Fruit fly (Drosophila melanogaster): Measurements from ENCODE around the gene CG15014.

Gene CG15014

DNA sequence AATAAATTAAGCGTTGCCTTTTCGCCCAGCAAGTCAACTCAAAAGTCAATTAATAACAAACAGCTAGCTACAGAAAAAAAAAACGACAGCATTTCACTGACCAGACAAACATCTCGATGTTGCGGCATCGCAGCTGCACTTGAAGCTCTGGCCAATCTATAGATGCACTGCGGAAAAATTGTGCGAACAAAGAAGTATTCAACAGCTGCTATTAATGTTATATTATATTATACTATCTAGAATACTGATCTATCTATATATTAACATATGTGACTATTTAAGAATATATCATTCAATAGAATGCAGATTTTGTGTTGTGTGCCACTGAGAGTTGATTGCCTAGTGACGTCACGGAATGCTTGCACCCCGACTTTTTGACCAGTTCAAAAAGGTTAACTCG lies 26.0 kb upstream of the CG15014 start:
- no peak for TF ChIP-seq noc (tag; optimal IDR thresholded peaks at IDR 0.05)

DNA sequence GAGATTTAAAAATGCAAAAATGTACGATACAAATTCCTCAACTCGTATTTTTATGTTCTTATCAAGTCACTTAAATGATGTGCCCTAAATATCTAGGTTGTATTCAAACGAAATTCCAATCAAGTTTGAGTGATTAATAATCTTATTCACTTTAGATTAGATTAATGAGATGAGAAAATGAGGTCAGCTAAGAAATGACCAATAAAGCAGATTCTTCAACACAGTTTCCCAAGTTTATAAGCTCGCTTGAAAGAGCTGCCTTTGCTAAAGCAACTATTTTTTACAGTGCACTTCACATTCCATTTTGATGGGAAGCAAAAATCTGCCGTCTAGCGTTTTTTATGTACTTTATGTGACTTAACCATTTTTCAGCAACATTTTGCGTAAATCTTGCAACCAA lies 24.3 kb upstream of the CG15014 start:
- TF ChIP-seq noc (tag; optimal IDR thresholded peaks at IDR 0.05), result no peak

DNA sequence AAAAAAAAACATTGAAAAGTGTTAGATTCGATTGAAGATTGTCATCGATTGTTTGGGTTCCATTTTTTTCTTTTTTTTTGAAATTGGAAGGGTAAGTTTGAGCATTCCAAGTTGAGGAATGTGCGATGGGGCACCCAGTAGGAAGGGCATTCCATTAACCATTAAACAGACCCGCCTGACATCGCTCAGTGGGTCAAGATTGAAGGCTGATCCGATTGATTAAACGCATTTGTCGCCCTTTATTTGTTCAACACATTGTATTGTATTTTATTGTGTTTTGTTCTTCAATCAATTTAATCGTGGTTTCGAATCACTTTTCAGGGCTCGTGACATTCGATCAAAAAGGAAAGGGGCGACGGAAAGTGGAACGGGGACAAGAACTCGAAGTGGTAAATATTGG lies 19.0 kb upstream of the CG15014 start:
- no peak for TF ChIP-seq noc (tag; optimal IDR thresholded peaks at IDR 0.05)

DNA sequence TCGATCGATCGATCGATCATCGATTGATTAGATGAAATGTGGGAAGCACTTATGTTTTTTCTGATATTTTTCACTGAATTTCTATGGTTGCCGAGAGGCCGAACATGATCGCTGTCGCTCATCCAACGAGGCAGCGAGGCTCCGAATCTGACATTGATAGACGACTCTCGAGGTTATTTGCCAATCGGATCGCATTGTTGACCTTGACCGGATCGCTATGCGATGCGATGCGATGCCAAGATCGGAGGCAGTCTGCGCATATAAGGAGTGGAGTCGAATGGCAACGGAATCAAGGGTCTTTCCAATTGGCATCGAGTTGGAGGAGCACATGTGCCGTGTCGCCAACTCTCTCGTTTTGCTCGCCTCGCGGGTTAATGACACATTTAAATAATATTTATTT lies 18.2 kb upstream of the CG15014 start:
- no peak for TF ChIP-seq noc (tag; optimal IDR thresholded peaks at IDR 0.05)

DNA sequence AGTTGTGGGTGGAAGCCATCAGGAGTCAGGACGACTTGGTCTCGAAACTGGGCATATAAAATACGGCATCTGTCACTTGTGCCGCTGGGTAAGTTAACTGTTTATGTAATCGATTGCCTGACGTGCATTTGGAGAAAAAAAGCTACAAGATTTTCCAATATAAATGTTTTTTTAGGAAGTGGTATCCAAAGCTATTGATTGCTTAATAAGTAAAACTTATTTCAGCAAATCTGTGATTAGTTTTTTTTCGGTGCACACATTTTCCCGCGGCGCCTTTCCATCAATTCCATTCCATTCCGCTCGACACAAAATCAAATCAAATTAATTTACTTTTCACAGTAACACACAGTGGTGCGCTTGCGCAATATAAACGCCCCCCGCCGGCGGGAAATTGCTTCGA lies 17.5 kb upstream of the CG15014 start:
- TF ChIP-seq noc (tag; optimal IDR thresholded peaks at IDR 0.05), result no peak

DNA sequence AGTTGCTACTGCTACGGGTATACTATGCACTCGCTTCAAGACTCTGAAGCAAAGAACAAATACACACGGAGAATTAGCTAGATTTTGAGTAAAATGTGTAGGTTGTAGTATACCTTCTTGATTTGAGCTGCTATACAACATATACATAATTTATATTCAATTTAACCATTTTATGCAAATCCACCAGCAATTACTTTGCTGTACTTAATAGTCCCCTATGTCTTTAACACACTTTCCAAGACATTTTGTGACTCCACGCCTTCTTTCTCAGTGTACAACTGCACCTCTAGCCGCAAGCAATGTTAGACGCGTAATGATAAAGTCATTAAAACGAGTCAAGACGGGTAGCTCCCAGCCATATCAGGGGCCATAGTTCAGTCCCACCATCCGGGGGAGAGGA lies 14.5 kb upstream of the CG15014 start:
- no peak for TF ChIP-seq noc (tag; optimal IDR thresholded peaks at IDR 0.05)

DNA sequence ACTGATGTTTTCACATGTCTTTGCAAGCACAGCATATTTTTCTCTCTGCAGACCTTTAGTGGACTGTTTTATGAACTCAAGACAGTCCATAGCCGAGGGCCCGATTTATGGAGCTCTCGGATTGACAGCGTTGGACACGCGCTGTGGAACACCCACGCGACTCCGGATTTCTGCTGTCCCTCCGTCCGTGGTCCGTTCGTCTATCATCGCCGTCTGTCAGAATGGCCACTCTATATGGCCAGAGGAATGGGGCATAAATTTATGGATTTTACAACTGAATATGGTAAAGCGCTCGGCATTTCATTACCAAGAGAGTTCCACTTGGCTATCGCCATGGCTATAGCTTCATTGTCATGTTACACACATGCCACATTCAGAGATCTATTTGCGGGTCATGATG lies 6.0 kb upstream of the CG15014 start:
- TF ChIP-seq noc (tag; optimal IDR thresholded peaks at IDR 0.05), result no peak

DNA sequence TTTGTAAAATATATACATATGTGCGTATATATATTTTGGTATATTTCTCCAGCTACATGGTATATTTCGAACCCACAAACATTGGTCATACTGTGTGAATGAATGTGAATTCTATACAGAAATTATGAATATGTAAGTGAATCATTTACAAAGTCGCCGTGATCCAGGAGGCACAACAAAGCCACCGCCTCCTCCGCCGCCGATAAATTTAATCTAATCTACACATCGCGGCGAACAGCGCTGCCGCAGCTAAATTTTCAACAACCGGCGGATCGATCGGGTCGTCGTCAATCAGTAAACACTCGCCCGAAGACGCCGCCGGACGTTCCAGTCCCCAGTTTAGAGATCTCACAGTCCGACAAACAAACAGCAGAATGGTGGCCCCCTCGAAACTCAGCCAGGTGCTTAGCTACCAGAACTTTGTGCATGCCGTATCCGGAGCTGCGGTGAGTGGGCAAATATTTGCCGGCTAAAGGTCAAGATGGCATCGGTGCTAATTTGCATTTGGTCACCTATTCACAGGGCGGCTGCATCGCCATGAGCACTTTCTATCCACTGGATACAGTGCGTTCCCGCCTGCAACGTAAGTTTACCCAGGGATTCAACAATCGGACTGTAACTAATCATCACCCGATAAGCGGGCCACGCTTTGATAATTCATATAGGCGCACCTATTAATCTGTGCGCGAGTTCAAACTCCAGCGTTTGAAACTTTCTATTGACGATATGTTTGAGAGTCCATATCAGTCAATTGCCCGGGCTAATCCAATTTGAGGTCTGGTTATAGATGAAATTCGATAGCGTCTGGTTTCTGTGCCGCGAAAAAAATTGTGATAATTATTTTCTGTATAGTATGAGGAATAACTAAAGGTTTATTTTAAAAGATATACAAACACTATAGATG lies 3.1 kb downstream of the CG15014 start, which contains the start of gene PMP34:
TSS of gene PMP34 (plus strand) at position 79 of the 904 bp plus-strand sequence.
- TF ChIP-seq noc (tag; optimal IDR thresholded peaks at IDR 0.05), result no peak

DNA sequence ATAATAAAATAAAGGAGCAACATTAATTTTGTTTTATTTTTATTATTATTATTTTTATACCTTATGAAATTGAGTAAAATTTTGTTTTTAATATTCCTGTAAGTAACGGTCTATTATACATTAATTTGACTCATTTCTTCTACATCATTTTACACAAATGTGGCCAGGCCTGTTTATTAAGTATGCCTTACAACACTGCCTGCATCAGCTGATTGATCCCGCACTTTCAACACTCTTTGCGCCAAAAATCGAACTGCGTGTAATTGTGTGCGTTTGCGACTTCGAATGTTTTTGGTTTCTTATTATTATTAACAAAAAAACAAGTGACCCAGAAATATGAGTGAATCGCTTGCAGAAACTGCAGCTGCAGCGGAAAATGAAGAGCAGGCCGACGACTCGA lies 8.8 kb downstream of the CG15014 start, which contains the start of gene Claspin:
TSS of gene Claspin (plus strand) at position 185 of the 400 bp plus-strand sequence.
- TF ChIP-seq noc (tag; optimal IDR thresholded peaks at IDR 0.05), result no peak

DNA sequence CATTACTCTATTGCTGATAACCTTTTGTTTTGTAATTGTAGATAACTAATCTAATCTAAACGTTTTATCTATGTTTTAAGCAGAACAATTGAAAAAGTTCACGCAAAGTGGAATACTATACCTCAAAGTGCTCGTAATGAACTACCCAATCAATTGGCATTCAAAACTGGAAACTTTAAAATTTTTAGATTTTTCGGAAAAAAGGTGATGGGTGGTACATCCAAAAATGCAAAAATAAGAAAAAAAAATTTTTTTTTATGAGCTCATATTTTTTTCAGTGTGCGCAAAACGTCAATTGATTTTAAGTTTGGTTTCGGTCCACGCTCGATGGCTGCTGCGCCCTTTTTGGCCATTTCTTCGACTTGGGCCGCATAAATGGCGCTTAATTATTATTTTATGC lies 11.5 kb downstream of the CG15014 start:
- TF ChIP-seq noc (tag; optimal IDR thresholded peaks at IDR 0.05), result no peak

DNA sequence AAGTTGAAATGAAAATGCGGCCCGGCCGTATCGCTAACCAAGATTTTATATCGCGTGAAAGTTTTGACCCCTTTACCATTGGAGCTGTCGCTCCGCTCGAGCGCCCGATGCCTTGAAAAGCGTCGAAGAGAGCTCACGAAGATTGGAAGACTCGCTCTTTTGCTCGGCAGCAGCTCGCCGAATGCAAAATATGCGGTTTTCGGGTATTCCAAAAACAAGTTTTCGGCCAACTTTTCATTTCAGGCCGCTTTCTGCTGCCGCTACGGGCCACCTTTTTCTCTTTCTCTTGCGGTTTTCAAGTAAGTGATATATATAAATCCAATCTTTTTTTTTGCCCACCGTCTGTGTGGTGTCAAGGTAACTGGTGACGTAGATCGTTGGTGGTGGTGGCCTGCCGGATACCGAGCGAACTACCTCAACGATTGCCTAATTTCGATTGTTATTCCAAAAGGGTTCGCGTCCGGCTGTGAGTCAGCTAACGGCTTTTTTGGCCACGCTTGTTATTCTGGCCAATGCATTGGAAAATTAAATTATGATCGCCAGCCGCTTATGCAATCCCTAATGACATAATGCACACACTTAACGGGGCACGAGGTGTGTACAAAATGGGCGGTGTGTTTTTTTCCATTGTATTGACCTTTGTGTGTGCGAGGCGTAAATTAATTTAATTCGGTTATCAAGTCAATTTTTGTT lies 14.2 kb downstream of the CG15014 start, which contains the start of gene dyl:
TSS of gene dyl (minus strand) at position 28 of the 693 bp plus-strand sequence.
- TF ChIP-seq noc (tag; optimal IDR thresholded peaks at IDR 0.05), result no peak

DNA sequence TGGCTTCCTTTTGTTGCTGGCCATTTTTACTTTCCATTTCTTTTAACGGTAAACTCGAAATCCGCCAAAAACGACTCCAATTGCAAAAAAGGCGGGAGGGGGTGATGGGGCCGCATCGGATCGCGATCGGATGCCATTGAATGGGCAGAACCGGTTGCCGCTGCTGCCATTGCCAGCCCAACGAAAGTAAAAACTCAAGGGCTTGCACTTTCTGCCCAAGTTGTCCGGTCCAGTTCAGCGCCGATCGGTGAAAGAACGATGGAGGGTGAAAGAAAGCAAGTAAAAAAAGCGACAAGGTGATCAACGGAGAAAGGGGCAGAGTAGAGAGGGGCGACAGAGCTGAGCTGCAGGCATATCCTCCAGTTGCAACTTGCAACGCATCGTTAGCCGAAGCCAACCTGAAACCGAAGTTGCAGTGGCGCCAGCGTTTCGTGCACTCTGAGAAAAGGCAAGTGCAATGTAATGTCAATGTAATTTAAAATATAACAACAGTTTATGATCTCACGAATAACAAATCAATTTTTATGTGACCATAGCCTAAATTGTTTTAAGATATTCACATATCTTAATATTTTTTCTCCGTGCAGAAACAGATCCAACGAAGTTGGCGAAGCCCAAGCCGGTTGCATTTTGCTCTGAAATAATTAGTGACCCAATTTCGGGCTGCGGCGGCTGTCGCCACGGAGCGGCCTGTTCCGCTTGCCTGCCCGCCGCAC lies 17.7 kb downstream of the CG15014 start:
- no peak for TF ChIP-seq noc (tag; optimal IDR thresholded peaks at IDR 0.05)

DNA sequence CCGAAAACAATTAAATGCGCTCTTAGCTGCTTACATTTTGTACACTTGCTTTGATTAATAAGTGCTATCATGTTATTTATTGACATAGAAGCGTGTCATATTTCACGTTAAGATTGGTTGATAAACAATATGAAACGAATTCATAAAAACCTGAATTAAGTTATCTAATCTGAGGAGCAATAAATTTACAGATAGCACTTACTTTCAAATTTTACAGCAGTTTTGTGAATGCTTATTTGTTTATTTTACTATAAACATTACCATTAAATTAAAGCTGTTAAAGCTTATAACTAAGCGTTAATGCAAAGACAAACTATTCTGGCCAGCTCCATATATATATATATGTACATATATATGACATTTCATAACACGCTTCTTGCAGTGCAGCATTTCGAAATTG lies 20.0 kb downstream of the CG15014 start:
- TF ChIP-seq noc (tag; optimal IDR thresholded peaks at IDR 0.05), result no peak

DNA sequence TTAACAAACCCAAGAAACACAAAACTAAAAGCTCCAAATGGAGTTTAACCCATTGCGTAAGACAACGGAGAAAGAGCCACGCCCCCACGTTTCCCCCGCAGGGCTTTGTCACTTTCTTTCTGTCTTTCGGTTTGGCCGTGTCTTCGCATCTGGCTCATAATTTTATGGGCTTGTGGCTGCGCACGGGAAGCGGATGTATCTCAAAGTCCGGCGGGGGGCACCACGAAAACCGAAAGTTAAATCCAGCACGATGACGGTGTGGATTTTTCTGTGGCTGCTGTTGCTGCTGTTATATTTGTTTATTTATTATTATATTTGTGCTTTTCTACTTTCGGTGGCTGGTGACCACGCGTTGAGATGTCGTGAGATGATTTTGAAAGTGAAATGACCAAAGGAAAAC lies 25.3 kb downstream of the CG15014 start:
- TF ChIP-seq noc (tag; optimal IDR thresholded peaks at IDR 0.05), result no peak

DNA sequence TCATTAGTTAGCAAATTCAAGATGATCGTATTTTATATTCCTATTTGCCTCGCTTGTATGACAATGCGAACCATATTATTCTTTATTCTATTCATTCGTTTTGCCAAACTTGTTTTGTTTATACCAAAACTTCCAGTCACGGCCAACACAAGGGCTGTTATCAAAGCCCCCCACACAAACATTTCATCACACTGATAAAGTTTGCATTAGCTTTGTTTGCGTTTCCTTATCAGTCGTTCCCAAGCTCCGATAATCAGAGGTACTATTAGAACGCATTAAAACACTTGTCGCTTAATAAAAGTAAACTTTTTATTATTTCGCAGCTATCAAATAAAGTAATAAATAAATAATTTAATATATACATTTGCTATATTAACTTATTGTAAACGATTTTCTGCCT lies 28.3 kb downstream of the CG15014 start:
- TF ChIP-seq noc (tag; optimal IDR thresholded peaks at IDR 0.05), result peak; percentile 28

DNA sequence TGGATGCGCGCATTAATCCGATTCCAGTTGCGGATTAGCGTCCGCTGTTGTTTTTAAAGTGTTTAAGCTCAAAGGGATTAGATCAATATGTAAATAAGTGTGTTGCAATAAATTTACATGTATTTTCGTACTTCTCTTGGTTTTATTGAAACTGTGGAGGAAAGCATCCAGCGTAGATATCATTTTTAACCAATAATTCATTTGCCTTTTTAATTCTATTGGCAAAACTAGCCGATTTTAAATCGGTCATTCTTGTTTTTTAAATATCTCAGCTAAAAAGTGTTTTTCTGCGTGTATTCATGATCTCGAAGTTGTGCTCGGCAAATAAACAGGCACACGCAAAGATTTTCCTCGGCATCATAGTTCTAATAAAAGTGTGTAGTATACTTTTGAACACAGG lies 28.8 kb downstream of the CG15014 start:
- no peak for TF ChIP-seq noc (tag; optimal IDR thresholded peaks at IDR 0.05)
